Worm (Caenorhabditis elegans) whole organism, early embryonic: ENCODE data around the gene srh-251.

ENCODE experiments used
- aly-1 ChIP-seq: sonication (generic microtip); optimal IDR thresholded peaks from 2 replicates; lab custom pipeline; 2016; ENCODE audit warnings: missing genetic modification characterization, missing compliant biosample characterization
- ama-1 ChIP-seq: fragments of 150-350 bp; optimal IDR thresholded peaks from 2 replicates; lab custom pipeline; 2014
- ceh-13 ChIP-seq: fragments of 200-800 bp; sonication (Bioruptor generic); optimal IDR thresholded peaks from 2 replicates; lab custom pipeline; 2018; ENCODE audit warnings: mild to moderate bottlenecking, missing genetic modification characterization, missing compliant biosample characterization
- flt-1 ChIP-seq: fragments of 200-800 bp; sonication (Bioruptor generic); IDR thresholded peaks from 2 replicates; pipeline ENCODE4 v1.3.6; 2022; ENCODE audit warnings: missing genetic modification characterization, missing compliant biosample characterization
- hmbx-1 ChIP-seq: sonication (generic microtip); optimal IDR thresholded peaks from 2 replicates; lab custom pipeline; 2016; ENCODE audit warnings: mild to moderate bottlenecking, missing genetic modification characterization, missing compliant biosample characterization
- hnd-1 ChIP-seq: sonication (generic microtip); optimal IDR thresholded peaks from 2 replicates; lab custom pipeline; 2016; ENCODE audit warnings: missing genetic modification characterization, missing compliant biosample characterization
- pes-1 ChIP-seq: fragments of 200-800 bp; sonication (Bioruptor generic); IDR thresholded peaks from 2 replicates; pipeline ENCODE4 v1.3.6; 2022; ENCODE audit warnings: missing genetic modification reagents, missing genetic modification characterization, missing compliant biosample characterization
- scrt-1 ChIP-seq: fragments of 200-800 bp; sonication (Bioruptor generic); IDR thresholded peaks from 2 replicates; pipeline ENCODE4 v1.3.6; 2022; ENCODE audit warnings: missing genetic modification characterization, missing compliant biosample characterization
- sea-1 ChIP-seq: fragments of 200-800 bp; sonication (Bioruptor generic); conservative IDR thresholded peaks from 2 replicates; pipeline ENCODE4 v1.3.6; 2022; ENCODE audit warnings: missing genetic modification characterization, missing compliant biosample characterization
- tbx-11 ChIP-seq: fragments of 200-800 bp; sonication (Bioruptor generic); IDR thresholded peaks from 2 replicates; pipeline ENCODE4 v1.3.6; 2022; ENCODE audit warnings: missing genetic modification characterization, missing compliant biosample characterization
- tbx-37 ChIP-seq: fragments of 200-800 bp; sonication (Bioruptor generic); conservative IDR thresholded peaks from 2 replicates; pipeline ENCODE4 v1.3.6; 2022; ENCODE audit warnings: missing genetic modification reagents, missing genetic modification characterization, missing compliant biosample characterization
- tra-4 ChIP-seq: sonication (generic microtip); optimal IDR thresholded peaks from 2 replicates; lab custom pipeline; 2017; ENCODE audit warnings: missing genetic modification characterization, missing compliant biosample characterization

ce11 chrV:15341404-15341803 lies 38.3 kb downstream of the srh-251 start, which contains the start of gene clec-229:
- TF ChIP-seq tbx-11 (GFP tag; lab: Robert Waterston, UW) (no peak), hmbx-1 (tag; lab: Kevin White, UChicago) (no peak), ceh-13 (GFP tag; lab: Kevin White, UChicago) (no peak), ama-1 (lab: Kevin White, UChicago) (no peak), tra-4 (tag; lab: Kevin White, UChicago) (no peak), sea-1 (GFP tag; lab: Robert Waterston, UW) (no peak), pes-1 (GFP tag; lab: Robert Waterston, UW) (no peak), flt-1 (GFP tag; lab: Robert Waterston, UW) (no peak), scrt-1 (GFP tag; lab: Robert Waterston, UW) (no peak), hnd-1 (tag; lab: Kevin White, UChicago) (no peak), tbx-37 (GFP tag; lab: Robert Waterston, UW) (no peak), aly-1 (tag; lab: Kevin White, UChicago) (no peak)
